Fruit fly (Drosophila melanogaster): ENCODE data around the gene spn-D.

Gene spn-D

dm6 chr3R:27137914-27138323 lies 27.6 kb upstream of the spn-D start (continued):
- TF ChIP-seq CG4360 (GFP tag; IDR thresholded peaks at IDR 0.05) (peak; percentile 91), grn (GFP tag; optimal IDR thresholded peaks at IDR 0.05) (no peak), Eip74EF (GFP tag; optimal IDR thresholded peaks at IDR 0.05) (peak in 1 of 2 experiments; percentile 52), Sox102F (GFP tag; optimal IDR thresholded peaks at IDR 0.05) (peak; percentile 45), zfh1 (GFP tag; IDR thresholded peaks at IDR 0.05) (0 out of 3 replicates have a peak, but pooled peaks have one; percentile 50), CG18599 (GFP tag; optimal IDR thresholded peaks at IDR 0.05) (peak; percentile 35), CG2116 (GFP tag; optimal IDR thresholded peaks at IDR 0.05) (peak; percentile 2), HmgZ (tag; optimal IDR thresholded peaks at IDR 0.05) (no peak), wdn (GFP tag; IDR thresholded peaks at IDR 0.05) (no peak), CG14667 (GFP tag; IDR thresholded peaks at IDR 0.05) (no peak), Camta (GFP tag; optimal IDR thresholded peaks at IDR 0.05) (peak; percentile 6), CG8290 (GFP tag; optimal IDR thresholded peaks at IDR 0.05) (peak; percentile 26), CG8290 (tag; optimal IDR thresholded peaks at IDR 0.05) (peak; percentile 25 to 38), run (tag; optimal IDR thresholded peaks at IDR 0.05) (peak; percentile 51), unpg (GFP tag; optimal IDR thresholded peaks at IDR 0.05) (peak; percentile 28), CG3838 (GFP tag; optimal IDR thresholded peaks at IDR 0.05) (peak; percentile 22), ttk (GFP tag; IDR thresholded peaks at IDR 0.05) (peak; percentile 21; the same call in 1 of the 2 replicates), CG1602 (GFP tag; optimal IDR thresholded peaks at IDR 0.05) (peak; percentile 16), CG1603 (tag; optimal IDR thresholded peaks at IDR 0.05) (peak; percentile 68), CG8281 (tag; optimal IDR thresholded peaks at IDR 0.05) (peak; percentile 21), CG17186 (GFP tag; optimal IDR thresholded peaks at IDR 0.05) (peak; percentile 53), cg (GFP tag; optimal IDR thresholded peaks at IDR 0.05) (peak; percentile 80), Dbx (GFP tag; IDR thresholded peaks at IDR 0.05) (no peak), PHDP (tag; optimal IDR thresholded peaks at IDR 0.05) (peak; percentile 30), Trl (optimal IDR thresholded peaks at IDR 0.05) (no peak), Trl (GFP tag; optimal IDR thresholded peaks at IDR 0.05) (peak; percentile 53), CG4617 (GFP tag; optimal IDR thresholded peaks at IDR 0.05; ENCODE audit: borderline replicate concordance) (no peak), Hmr (GFP tag; optimal IDR thresholded peaks at IDR 0.05) (peak; percentile 24), fru (optimal IDR thresholded peaks at IDR 0.05) (no peak), CG2199 (GFP tag; IDR thresholded peaks at IDR 0.05) (peak; percentile 64; the same call in 1 of the 3 replicates), Sox100B (GFP tag; optimal IDR thresholded peaks at IDR 0.05) (peak; percentile 62), esg (GFP tag; conservative IDR thresholded peaks at IDR 0.05) (no peak), sqz (GFP tag; optimal IDR thresholded peaks at IDR 0.05) (peak; percentile 56), CG8359 (GFP tag; optimal IDR thresholded peaks at IDR 0.05; ENCODE audit: borderline replicate concordance) (peak; percentile 36), NC2α (GFP tag; optimal IDR thresholded peaks at IDR 0.05) (no peak), Dip2 (GFP tag; IDR thresholded peaks at IDR 0.05) (no peak), CG7372 (GFP tag; IDR thresholded peaks at IDR 0.05) (peak; percentile 41), CG12071 (GFP tag; optimal IDR thresholded peaks at IDR 0.05) (peak; percentile 57), eyg (GFP tag; optimal IDR thresholded peaks at IDR 0.05) (peak; percentile 17), dmrt99B (tag; optimal IDR thresholded peaks at IDR 0.05) (peak; percentile 54), CG31388 (GFP tag; optimal IDR thresholded peaks at IDR 0.05) (no peak), zen (tag; optimal IDR thresholded peaks at IDR 0.05) (peak; percentile 5), pb (GFP tag; optimal IDR thresholded peaks at IDR 0.05) (no peak), odd (GFP tag; optimal IDR thresholded peaks at IDR 0.05) (peak; percentile 63), Chrac-16 (GFP tag; optimal IDR thresholded peaks at IDR 0.05) (no peak), CG31441 (GFP tag; IDR thresholded peaks at IDR 0.05) (peak; percentile 41), Blimp-1 (GFP tag; optimal IDR thresholded peaks at IDR 0.05) (peak; percentile 49), wek (GFP tag; optimal IDR thresholded peaks at IDR 0.05) (peak; percentile 53), CG6813 (GFP tag; optimal IDR thresholded peaks at IDR 0.05) (peak; percentile 36), HHEX (GFP tag; optimal IDR thresholded peaks at IDR 0.05) (no peak), CG8478 (optimal IDR thresholded peaks at IDR 0.05) (no peak), corto (GFP tag; optimal IDR thresholded peaks at IDR 0.05) (no peak)

All from whole organism, embryonic.